Worm (Caenorhabditis elegans): Measurements from ENCODE around the gene kcnl-4.

Gene kcnl-4

ce11 chrV:14491097-14491496 is 39.8 kb upstream of the kcnl-4 start:
- TF ChIP-seq C17E4.6 (GFP tag; IDR thresholded peaks at IDR 0.05), result no peak
- no peak for TF ChIP-seq F39B2.1 (GFP tag; IDR thresholded peaks at IDR 0.05)
- TF ChIP-seq ztf-6 (GFP tag; IDR thresholded peaks at IDR 0.05), result no peak
- no peak for TF ChIP-seq F37B4.10 (GFP tag; IDR thresholded peaks at IDR 0.05)
- TF ChIP-seq Y95B8A.8 (GFP tag; IDR thresholded peaks at IDR 0.05), result no peak
- no peak for TF ChIP-seq F10E7.11 (tag; optimal IDR thresholded peaks at IDR 0.05)
- no peak for TF ChIP-seq attf-3 (GFP tag; conservative IDR thresholded peaks at IDR 0.05)
- no peak for TF ChIP-seq madf-6 (GFP tag; IDR thresholded peaks at IDR 0.05)
- TF ChIP-seq him-1 (tag; optimal IDR thresholded peaks at IDR 0.05), result no peak
- TF ChIP-seq athp-1 (tag; optimal IDR thresholded peaks at IDR 0.05), result no peak
- no peak for TF ChIP-seq Y56A3A.18 (GFP tag; IDR thresholded peaks at IDR 0.05)
- TF ChIP-seq pha-4 (tag; optimal IDR thresholded peaks at IDR 0.05), result no peak
- TF ChIP-seq sea-2 (GFP tag; IDR thresholded peaks at IDR 0.05), result no peak
- no peak for TF ChIP-seq ets-4 (GFP tag; optimal IDR thresholded peaks at IDR 0.05)
- no peak for TF ChIP-seq K12H6.12 (tag; optimal IDR thresholded peaks at IDR 0.05)
- no peak for TF ChIP-seq snpc-3.4 (tag; optimal IDR thresholded peaks at IDR 0.05)
- TF ChIP-seq F57C9.4 (tag; optimal IDR thresholded peaks at IDR 0.05), result no peak
- no peak for TF ChIP-seq Y67H2A.10 (GFP tag; conservative IDR thresholded peaks at IDR 0.05)
- no peak for TF ChIP-seq cebp-2 (GFP tag; IDR thresholded peaks at IDR 0.05)
- no peak for TF ChIP-seq lir-1 (GFP tag; conservative IDR thresholded peaks at IDR 0.05)

ce11 chrV:14493665-14494064 is 37.2 kb upstream of the kcnl-4 start:
- TF ChIP-seq F37B4.10 (GFP tag; IDR thresholded peaks at IDR 0.05) (no peak), lin-54 (GFP tag; optimal IDR thresholded peaks at IDR 0.05) (no peak), aptf-3 (GFP tag; IDR thresholded peaks at IDR 0.05) (no peak), nhr-179 (tag; optimal IDR thresholded peaks at IDR 0.05) (no peak), egrh-3 (GFP tag; IDR thresholded peaks at IDR 0.05) (no peak), madf-3 (GFP tag; IDR thresholded peaks at IDR 0.05) (no peak), madf-8 (GFP tag; conservative IDR thresholded peaks at IDR 0.05) (no peak), nhr-120 (GFP tag; IDR thresholded peaks at IDR 0.05) (no peak), F22D6.2 (tag; optimal IDR thresholded peaks at IDR 0.05) (no peak), lin-40 (tag; optimal IDR thresholded peaks at IDR 0.05) (no peak), F57C9.4 (tag; optimal IDR thresholded peaks at IDR 0.05) (no peak), ets-4 (GFP tag; optimal IDR thresholded peaks at IDR 0.05) (no peak), sdz-38 (tag; optimal IDR thresholded peaks at IDR 0.05) (no peak)

ce11 chrV:14495493-14495892 is 35.4 kb upstream of the kcnl-4 start:
- TF ChIP-seq F10E7.11 (tag; optimal IDR thresholded peaks at IDR 0.05), result no peak
- TF ChIP-seq ets-4 (GFP tag; optimal IDR thresholded peaks at IDR 0.05), result no peak
- TF ChIP-seq efl-1 (GFP tag; optimal IDR thresholded peaks at IDR 0.05), result no peak
- TF ChIP-seq snpc-3.4 (tag; optimal IDR thresholded peaks at IDR 0.05), result no peak
- no peak for TF ChIP-seq die-1 (tag; optimal IDR thresholded peaks at IDR 0.05)
- no peak for TF ChIP-seq xnd-1 (tag; optimal IDR thresholded peaks at IDR 0.05)

ce11 chrV:14496446-14496845 is 34.5 kb upstream of the kcnl-4 start:
- TF ChIP-seq Y56A3A.18 (GFP tag; IDR thresholded peaks at IDR 0.05) (0 out of 2 replicates have a peak, but pooled peaks have one; percentile 36), ztf-6 (GFP tag; IDR thresholded peaks at IDR 0.05) (no peak)

ce11 chrV:14498204-14498603 is 32.7 kb upstream of the kcnl-4 start:
- no peak for TF ChIP-seq F57C9.4 (tag; optimal IDR thresholded peaks at IDR 0.05)
- TF ChIP-seq F10E7.11 (tag; optimal IDR thresholded peaks at IDR 0.05), result no peak

Data from whole organism, young adult.